Worm (Caenorhabditis elegans) whole organism, L4 larva: ENCODE measurements around the gene tnc-2.

Experiments used
- F10B5.3 ChIP-seq: sonication (generic microtip); optimal IDR thresholded peaks from 2 replicates; lab custom pipeline; 2016; ENCODE audit warnings: mild to moderate bottlenecking, missing genetic modification characterization, missing compliant biosample characterization
- F37D6.2 ChIP-seq: sonication (generic microtip); optimal IDR thresholded peaks from 2 replicates; lab custom pipeline; 2016; ENCODE audit warnings: mild to moderate bottlenecking, missing genetic modification characterization, missing compliant biosample characterization
- F49E8.2 ChIP-seq: sonication (generic microtip); optimal IDR thresholded peaks from 2 replicates; lab custom pipeline; 2016; ENCODE audit warnings: missing compliant biosample characterization, mild to moderate bottlenecking, missing genetic modification characterization, borderline replicate concordance
- R02D3.7 ChIP-seq: fragments of 150-350 bp; sonication (generic microtip); optimal IDR thresholded peaks from 3 replicates; lab custom pipeline; 2014; ENCODE audit warnings: missing biosample characterization, missing genetic modification characterization
- T20F7.1 ChIP-seq: fragments of 200-800 bp; sonication (Bioruptor generic); optimal IDR thresholded peaks from 2 replicates; lab custom pipeline; 2018; ENCODE audit warnings: mild to moderate bottlenecking, missing genetic modification characterization, missing compliant biosample characterization
- T26A8.4 ChIP-seq: fragments of 200-800 bp; sonication (Bioruptor generic); IDR thresholded peaks from 2 replicates; pipeline ENCODE4 v1.3.6; 2022; ENCODE audit warnings: missing genetic modification characterization, missing compliant biosample characterization
- Y48G9A.11 ChIP-seq: fragments of 200-800 bp; sonication (Bioruptor generic); IDR thresholded peaks from 2 replicates; pipeline ENCODE4 v1.3.6; 2022; ENCODE audit warnings: missing genetic modification reagents, missing genetic modification characterization, missing compliant biosample characterization
- Y5F2A.4 ChIP-seq: fragments of 200-800 bp; sonication (Bioruptor generic); optimal IDR thresholded peaks from 2 replicates; lab custom pipeline; 2018; ENCODE audit warnings: mild to moderate bottlenecking, missing genetic modification characterization, missing compliant biosample characterization
- Y75B8A.6 ChIP-seq: fragments of 200-800 bp; sonication (Bioruptor generic); IDR thresholded peaks from 2 replicates; pipeline ENCODE4 v1.3.6; 2022; ENCODE audit warnings: missing genetic modification reagents, missing genetic modification characterization, missing compliant biosample characterization
- ZK337.2 ChIP-seq: fragments of 200-800 bp; sonication (Bioruptor generic); IDR thresholded peaks from 2 replicates; pipeline ENCODE4 v1.3.6; 2022; ENCODE audit warnings: missing genetic modification reagents, missing genetic modification characterization, missing compliant biosample characterization
- ZK546.5 ChIP-seq, 2 experiments: sonication (generic microtip); optimal IDR thresholded peaks; 2 replicates each; lab custom pipeline; 2017; ENCODE audit warnings: missing biosample characterization in 2 of 2, missing genetic modification characterization in 2 of 2
- aha-1 ChIP-seq: fragments of 150-350 bp; peaks from one replicate; lab custom pipeline; 2014; ENCODE audit warnings: missing biosample characterization, missing genetic modification characterization
- arid-1 ChIP-seq: fragments of 200-800 bp; sonication (Bioruptor generic); conservative IDR thresholded peaks from 2 replicates; pipeline ENCODE4 v1.3.6; 2022; ENCODE audit warnings: missing genetic modification reagents, missing genetic modification characterization, missing compliant biosample characterization
- ceh-32 ChIP-seq: sonication (generic microtip); optimal IDR thresholded peaks from 2 replicates; lab custom pipeline; 2016; ENCODE audit warnings: mild to moderate bottlenecking, missing genetic modification characterization, missing compliant biosample characterization; ENCODE audit not compliant: poor library complexity
- ceh-62 ChIP-seq: sonication (generic microtip); optimal IDR thresholded peaks from 2 replicates; lab custom pipeline; 2017; ENCODE audit warnings: missing biosample characterization, missing genetic modification characterization
- cey-2 ChIP-seq: sonication (generic microtip); optimal IDR thresholded peaks from 3 replicates; lab custom pipeline; 2017; ENCODE audit warnings: missing genetic modification characterization, mild to moderate bottlenecking, missing compliant biosample characterization, antibody characterized with exemption, borderline replicate concordance; ENCODE audit not compliant: insufficient read depth
- dmd-6 ChIP-seq: fragments of 200-800 bp; sonication (Bioruptor generic); IDR thresholded peaks from 2 replicates; pipeline ENCODE4 v1.3.6; 2022; ENCODE audit warnings: missing genetic modification reagents, missing genetic modification characterization, missing compliant biosample characterization
- dmd-8 ChIP-seq: fragments of 200-800 bp; sonication (Bioruptor generic); IDR thresholded peaks from 2 replicates; pipeline ENCODE4 v1.3.6; 2022; ENCODE audit warnings: missing genetic modification characterization, missing compliant biosample characterization
- duxl-1 ChIP-seq: sonication (generic microtip); optimal IDR thresholded peaks from 2 replicates; lab custom pipeline; 2016; ENCODE audit warnings: mild to moderate bottlenecking, missing genetic modification characterization, moderate library complexity, missing compliant biosample characterization; ENCODE audit not compliant: poor library complexity
- gei-8 ChIP-seq: fragments of 200-800 bp; sonication (Bioruptor generic); optimal IDR thresholded peaks from 2 replicates; lab custom pipeline; 2018; ENCODE audit warnings: mild to moderate bottlenecking, missing genetic modification characterization, missing compliant biosample characterization
- hif-1 ChIP-seq, 2 experiments: sonication (generic microtip); optimal IDR thresholded peaks; 2 replicates each; lab custom pipeline; 2016 to 2017; ENCODE audit warnings: missing compliant biosample characterization in 2 of 2, missing genetic modification characterization in 2 of 2, missing genetic modification reagents in 2 of 2, missing genotype in 2 of 2, mild to moderate bottlenecking in 1 of 2
- hlh-11 ChIP-seq: fragments of 200-800 bp; sonication (Bioruptor generic); optimal IDR thresholded peaks from 2 replicates; lab custom pipeline; 2018; ENCODE audit warnings: mild to moderate bottlenecking, missing genetic modification characterization, missing compliant biosample characterization
- hlh-30 ChIP-seq: sonication (generic microtip); optimal IDR thresholded peaks from 2 replicates; lab custom pipeline; 2017; ENCODE audit warnings: antibody characterized with exemption, mild to moderate bottlenecking, missing genetic modification characterization, missing compliant biosample characterization; ENCODE audit not compliant: insufficient read depth
- lin-1 ChIP-seq: fragments of 200-800 bp; sonication (Bioruptor generic); IDR thresholded peaks from 2 replicates; pipeline ENCODE4 v1.3.6; 2022; ENCODE audit warnings: missing genetic modification reagents, missing genetic modification characterization, missing compliant biosample characterization
- lin-13 ChIP-seq: fragments of 150-350 bp; optimal IDR thresholded peaks from 2 replicates; lab custom pipeline; 2014; ENCODE audit warnings: missing biosample characterization, missing genetic modification reagents, missing genetic modification characterization
- lin-29 ChIP-seq: fragments of 200-800 bp; sonication (Bioruptor generic); IDR thresholded peaks from 2 replicates; pipeline ENCODE4 v1.3.6; 2022; ENCODE audit warnings: missing genetic modification reagents, missing genetic modification characterization, missing compliant biosample characterization
- lin-38 ChIP-seq: fragments of 200-800 bp; sonication (Bioruptor generic); IDR thresholded peaks from 2 replicates; pipeline ENCODE4 v1.3.6; 2022; ENCODE audit warnings: missing genetic modification reagents, missing genetic modification characterization, missing compliant biosample characterization
- lir-3 ChIP-seq: sonication (generic microtip); optimal IDR thresholded peaks from 2 replicates; lab custom pipeline; 2016; ENCODE audit warnings: mild to moderate bottlenecking, missing genetic modification characterization, missing compliant biosample characterization
- madf-5 ChIP-seq, 2 experiments: fragments of 200-800 bp; sonication (Bioruptor generic); IDR thresholded peaks; 2 replicates each; pipeline ENCODE4 v1.3.6; 2022; ENCODE audit warnings: missing compliant biosample characterization in 2 of 2, missing genetic modification characterization in 2 of 2
- mep-1 ChIP-seq: fragments of 150-350 bp; sonication (generic microtip); optimal IDR thresholded peaks from 3 replicates; lab custom pipeline; 2014; ENCODE audit warnings: missing biosample characterization, missing genetic modification characterization
- mes-2 ChIP-seq: sonication (generic microtip); optimal IDR thresholded peaks from 2 replicates; lab custom pipeline; 2016; ENCODE audit warnings: missing genotype, mild to moderate bottlenecking, missing genetic modification characterization, missing compliant biosample characterization; ENCODE audit not compliant: poor library complexity, severe bottlenecking
- mxl-3 ChIP-seq: fragments of 200-800 bp; sonication (Bioruptor generic); optimal IDR thresholded peaks from 2 replicates; lab custom pipeline; 2018; ENCODE audit warnings: mild to moderate bottlenecking, missing genetic modification characterization, missing compliant biosample characterization
- nhr-102 ChIP-seq: sonication (generic microtip); optimal IDR thresholded peaks from 2 replicates; lab custom pipeline; 2016; ENCODE audit warnings: mild to moderate bottlenecking, missing genetic modification characterization, moderate library complexity, missing compliant biosample characterization
- nhr-11 ChIP-seq: fragments of 150-350 bp; optimal IDR thresholded peaks from 2 replicates; lab custom pipeline; 2014; ENCODE audit warnings: missing biosample characterization, missing genetic modification characterization
- nhr-111 ChIP-seq: fragments of 200-800 bp; sonication (Bioruptor generic); optimal IDR thresholded peaks from 2 replicates; lab custom pipeline; 2018; ENCODE audit warnings: mild to moderate bottlenecking, missing genetic modification characterization, missing compliant biosample characterization
- nhr-237 ChIP-seq: sonication (generic microtip); optimal IDR thresholded peaks from 2 replicates; lab custom pipeline; 2017; ENCODE audit warnings: missing biosample characterization, missing genetic modification characterization
- nhr-25 ChIP-seq: sonication (generic microtip); optimal IDR thresholded peaks from 2 replicates; lab custom pipeline; 2017; ENCODE audit warnings: missing genetic modification characterization, mild to moderate bottlenecking, missing compliant biosample characterization, antibody characterized with exemption, moderate library complexity, borderline replicate concordance; ENCODE audit not compliant: insufficient read depth
- nhr-28 ChIP-seq: fragments of 150-350 bp; optimal IDR thresholded peaks from 2 replicates; lab custom pipeline; 2014; ENCODE audit warnings: missing biosample characterization, missing genetic modification characterization
- nhr-48 ChIP-seq: sonication (generic microtip); optimal IDR thresholded peaks from 2 replicates; lab custom pipeline; 2016; ENCODE audit warnings: mild to moderate bottlenecking, missing genetic modification characterization, missing compliant biosample characterization
- nhr-77 ChIP-seq: fragments of 150-350 bp; optimal IDR thresholded peaks from 2 replicates; lab custom pipeline; 2014; ENCODE audit warnings: missing biosample characterization, missing genetic modification characterization
- php-3 ChIP-seq: fragments of 200-800 bp; sonication (Bioruptor generic); IDR thresholded peaks from 2 replicates; pipeline ENCODE4 v1.3.6; 2022; ENCODE audit warnings: missing genetic modification reagents, missing genetic modification characterization, missing compliant biosample characterization
- pqm-1 ChIP-seq: sonication (generic microtip); optimal IDR thresholded peaks from 2 replicates; lab custom pipeline; 2017; ENCODE audit warnings: missing biosample characterization, missing genetic modification characterization
- rbr-2 ChIP-seq: sonication (generic microtip); optimal IDR thresholded peaks from 2 replicates; lab custom pipeline; 2016; ENCODE audit warnings: missing genotype, missing genetic modification characterization, missing compliant biosample characterization
- sdz-12 ChIP-seq: fragments of 200-800 bp; sonication (Bioruptor generic); optimal IDR thresholded peaks from 2 replicates; lab custom pipeline; 2018; ENCODE audit warnings: mild to moderate bottlenecking, missing genetic modification characterization, missing compliant biosample characterization
- spr-1 ChIP-seq: sonication (generic microtip); optimal IDR thresholded peaks from 2 replicates; lab custom pipeline; 2016; ENCODE audit warnings: mild to moderate bottlenecking, missing genetic modification characterization, missing compliant biosample characterization
- unc-130 ChIP-seq: sonication (generic microtip); optimal IDR thresholded peaks from 2 replicates; lab custom pipeline; 2016; ENCODE audit warnings: missing genetic modification reagents, missing genetic modification characterization, missing compliant biosample characterization
- unc-62 ChIP-seq, 3 experiments: fragments of 150-350 bp in 1 of 3; sonication (generic microtip); optimal IDR thresholded peaks in 2 of 3; peaks in 1 of 3; 1 replicate in 1 of 3; 2 replicates in 2 of 3; lab custom pipeline; 2014 to 2017; ENCODE audit warnings: missing biosample characterization in 3 of 3, missing genetic modification characterization in 3 of 3, missing genetic modification reagents in 3 of 3, missing genotype in 1 of 3
- vab-7 ChIP-seq: fragments of 200-800 bp; sonication (Bioruptor generic); IDR thresholded peaks from 2 replicates; pipeline ENCODE4 v1.3.6; 2022; ENCODE audit warnings: missing genetic modification reagents, missing genetic modification characterization, missing compliant biosample characterization
- ztf-11 ChIP-seq: fragments of 150-350 bp; optimal IDR thresholded peaks from 2 replicates; lab custom pipeline; 2014; ENCODE audit warnings: missing biosample characterization, missing genetic modification characterization

tnc-2 gene

DNA sequence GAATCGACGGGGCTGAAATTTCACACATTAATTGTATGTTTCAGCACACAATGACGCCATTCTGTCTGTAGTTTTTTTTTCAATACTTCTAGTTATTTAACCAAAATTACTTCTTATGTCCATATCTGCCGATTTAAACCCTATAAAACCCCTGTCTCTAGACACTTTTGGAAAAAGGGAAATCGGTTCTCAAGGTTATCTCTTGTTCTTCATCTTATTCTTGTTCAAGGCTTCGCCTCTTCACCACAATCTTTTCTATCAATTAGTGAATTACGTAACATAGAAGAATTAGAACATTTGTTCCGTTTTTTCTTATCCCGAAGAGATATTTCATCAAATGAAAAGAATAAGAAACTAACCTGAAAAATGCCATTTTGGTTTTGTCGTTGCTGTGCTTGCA is 34.0 kb downstream of the tnc-2 start:
- no peak for TF ChIP-seq Y75B8A.6 (GFP tag; lab: Robert Waterston, UW)
- TF ChIP-seq vab-7 (GFP tag; lab: Robert Waterston, UW): no peak
- no peak for TF ChIP-seq arid-1 (GFP tag; lab: Robert Waterston, UW)
- TF ChIP-seq F37D6.2 (tag; lab: Kevin White, UChicago): no peak
- TF ChIP-seq sdz-12 (GFP tag; lab: Kevin White, UChicago): no peak
- no peak for TF ChIP-seq cey-2 (tag; lab: Kevin White, UChicago)
- TF ChIP-seq unc-62 (GFP tag; optimal IDR thresholded peaks at IDR 0.05 in 1 of 2; lab: Kevin White, UChicago): peak in 1 of 2 experiments; percentile 54
- TF ChIP-seq unc-62 (tag; optimal IDR thresholded peaks at IDR 0.05; lab: Kevin White, UChicago): no peak
- no peak for TF ChIP-seq madf-5 (GFP tag; IDR thresholded peaks at IDR 0.05; lab: Robert Waterston, UW)
- TF ChIP-seq dmd-6: no peak
- TF ChIP-seq gei-8: no peak
- no peak for TF ChIP-seq ztf-11 (tag; lab: Kevin White, UChicago)
- TF ChIP-seq F49E8.2 (tag; lab: Kevin White, UChicago): no peak
- TF ChIP-seq lin-29: no peak
- TF ChIP-seq lin-38 (GFP tag; lab: Robert Waterston, UW): no peak
- TF ChIP-seq nhr-25: no peak
- peak; percentile 5 for TF ChIP-seq mep-1 (tag; lab: Kevin White, UChicago)
- TF ChIP-seq nhr-28 (tag; lab: Kevin White, UChicago): peak; percentile 19
- no peak for TF ChIP-seq hlh-30
- no peak for TF ChIP-seq T26A8.4 (GFP tag; lab: Robert Waterston, UW)
- TF ChIP-seq nhr-237: no peak
- no peak for TF ChIP-seq Y5F2A.4
- no peak for TF ChIP-seq php-3
- no peak for TF ChIP-seq lin-1 (GFP tag; lab: Robert Waterston, UW)
- TF ChIP-seq spr-1: no peak
- no peak for TF ChIP-seq nhr-11 (tag; lab: Kevin White, UChicago)
- peak; percentile 8 for TF ChIP-seq duxl-1 (tag; lab: Kevin White, UChicago)

DNA sequence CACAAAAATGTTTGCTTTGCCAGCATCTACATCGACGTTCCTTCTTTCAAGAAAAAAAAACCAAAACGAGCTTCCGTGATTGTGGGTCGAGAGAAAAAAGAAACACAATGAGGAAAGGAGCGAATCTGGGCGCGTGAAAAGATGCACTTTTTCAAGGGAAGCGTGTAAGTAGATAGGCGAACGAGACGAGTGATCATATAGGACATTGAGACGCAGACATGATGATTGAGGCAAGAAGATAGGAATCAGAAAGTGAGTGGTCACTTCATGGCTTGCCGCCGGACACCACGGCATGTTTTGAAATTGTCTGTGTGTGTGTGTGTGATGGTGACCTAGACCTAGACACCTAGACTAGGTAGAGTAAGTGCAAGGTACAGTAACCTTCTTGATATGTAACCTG is 34.9 kb downstream of the tnc-2 start:
- TF ChIP-seq lin-13: no peak
- no peak for TF ChIP-seq Y48G9A.11 (GFP tag; lab: Robert Waterston, UW)
- TF ChIP-seq unc-62 (GFP tag; optimal IDR thresholded peaks at IDR 0.05 in 1 of 2; lab: Kevin White, UChicago): peak in 1 of 2 experiments; percentile 75
- no peak for TF ChIP-seq unc-62 (tag; optimal IDR thresholded peaks at IDR 0.05; lab: Kevin White, UChicago)
- TF ChIP-seq R02D3.7 (tag; lab: Kevin White, UChicago): no peak
- TF ChIP-seq lir-3 (tag; lab: Kevin White, UChicago): no peak
- peak; percentile 29 for TF ChIP-seq nhr-48 (tag; lab: Kevin White, UChicago)
- TF ChIP-seq ZK546.5 (tag; optimal IDR thresholded peaks at IDR 0.05; lab: Kevin White, UChicago): no peak
- 0 out of 2 replicates have a peak, but pooled peaks have one; percentile 37 for TF ChIP-seq dmd-8
- peak; percentile 92 for TF ChIP-seq aha-1 (tag; lab: Kevin White, UChicago)
- no peak for TF ChIP-seq ceh-62
- TF ChIP-seq ceh-32 (tag; lab: Kevin White, UChicago): no peak
- TF ChIP-seq T20F7.1 (GFP tag; lab: Kevin White, UChicago): no peak
- TF ChIP-seq rbr-2: peak; percentile 33
- no peak for TF ChIP-seq pqm-1 (tag; lab: Kevin White, UChicago)
- TF ChIP-seq mxl-3 (GFP tag; lab: Kevin White, UChicago): peak; percentile 91
- TF ChIP-seq nhr-111 (GFP tag; lab: Kevin White, UChicago): no peak
- TF ChIP-seq nhr-25: peak; percentile 77
- TF ChIP-seq hlh-30: peak; percentile 87
- no peak for TF ChIP-seq arid-1 (GFP tag; lab: Robert Waterston, UW)
- no peak for TF ChIP-seq nhr-102 (tag; lab: Kevin White, UChicago)
- no peak for TF ChIP-seq sdz-12 (GFP tag; lab: Kevin White, UChicago)
- TF ChIP-seq ZK337.2 (GFP tag; lab: Robert Waterston, UW): no peak
- TF ChIP-seq F10B5.3 (tag; lab: Kevin White, UChicago): no peak
- TF ChIP-seq unc-130 (GFP tag; lab: Kevin White, UChicago): no peak
- peak; percentile 76 for TF ChIP-seq hlh-11
- TF ChIP-seq nhr-77 (tag; lab: Kevin White, UChicago): peak; percentile 25
- TF ChIP-seq hif-1 (tag; optimal IDR thresholded peaks at IDR 0.05; lab: Kevin White, UChicago): peak in 1 of 2 experiments; percentile 38
- no peak for TF ChIP-seq ztf-11 (tag; lab: Kevin White, UChicago)
- peak; percentile 54 for TF ChIP-seq mes-2 (tag; lab: Kevin White, UChicago)
